Worm (Caenorhabditis elegans) whole organism, late embryonic: ENCODE measurements around the gene str-27.

Experiments used
- C08G9.2 ChIP-seq: sonication (generic microtip); optimal IDR thresholded peaks from 2 replicates; lab custom pipeline; 2016; ENCODE audit warnings: mild to moderate bottlenecking, missing genetic modification characterization, moderate library complexity, missing compliant biosample characterization
- C38D4.7 ChIP-seq: fragments of 200-800 bp; sonication (Bioruptor generic); optimal IDR thresholded peaks from 2 replicates; lab custom pipeline; 2018; ENCODE audit warnings: mild to moderate bottlenecking, missing genetic modification characterization, moderate library complexity, missing compliant biosample characterization
- K02D7.2 ChIP-seq: sonication (generic microtip); optimal IDR thresholded peaks from 2 replicates; lab custom pipeline; 2017; ENCODE audit warnings: mild to moderate bottlenecking, missing genetic modification characterization, missing compliant biosample characterization
- K09A11.1 ChIP-seq: sonication (generic microtip); optimal IDR thresholded peaks from 2 replicates; lab custom pipeline; 2017; ENCODE audit warnings: antibody characterized with exemption, mild to moderate bottlenecking, missing genetic modification characterization, missing compliant biosample characterization; ENCODE audit not compliant: insufficient read depth
- T23F11.4 ChIP-seq: fragments of 200-800 bp; sonication (Bioruptor generic); optimal IDR thresholded peaks from 2 replicates; lab custom pipeline; 2018; ENCODE audit warnings: mild to moderate bottlenecking, missing genetic modification characterization, missing compliant biosample characterization
- Y22D7AL.16 ChIP-seq: sonication (generic microtip); optimal IDR thresholded peaks from 2 replicates; lab custom pipeline; 2016; ENCODE audit warnings: missing genetic modification characterization, missing compliant biosample characterization
- ahr-1 ChIP-seq: sonication (generic microtip); optimal IDR thresholded peaks from 2 replicates; lab custom pipeline; 2016; ENCODE audit warnings: missing genetic modification characterization, missing compliant biosample characterization
- ceh-14 ChIP-seq: sonication (generic microtip); optimal IDR thresholded peaks from 2 replicates; lab custom pipeline; 2016; ENCODE audit warnings: missing genotype, missing genetic modification characterization, missing compliant biosample characterization
- ceh-19 ChIP-seq: fragments of 200-800 bp; sonication (Bioruptor generic); optimal IDR thresholded peaks from 2 replicates; lab custom pipeline; 2018; ENCODE audit warnings: mild to moderate bottlenecking, missing genetic modification characterization, missing compliant biosample characterization
- ceh-2 ChIP-seq: sonication (generic microtip); optimal IDR thresholded peaks from 2 replicates; lab custom pipeline; 2016; ENCODE audit warnings: missing genotype, missing genetic modification characterization, missing compliant biosample characterization
- ceh-22 ChIP-seq: sonication (generic microtip); optimal IDR thresholded peaks from 2 replicates; lab custom pipeline; 2017; ENCODE audit warnings: missing biosample characterization, missing genetic modification characterization
- ceh-24 ChIP-seq: sonication (generic microtip); optimal IDR thresholded peaks from 2 replicates; lab custom pipeline; 2016; ENCODE audit warnings: mild to moderate bottlenecking, missing genetic modification characterization, missing compliant biosample characterization
- ceh-31 ChIP-seq: sonication (generic microtip); optimal IDR thresholded peaks from 2 replicates; lab custom pipeline; 2016; ENCODE audit warnings: missing genetic modification characterization, missing compliant biosample characterization
- ceh-45 ChIP-seq: fragments of 200-800 bp; sonication (Bioruptor generic); IDR thresholded peaks from 2 replicates; pipeline ENCODE4 v1.3.6; 2022; ENCODE audit warnings: missing genetic modification reagents, missing genetic modification characterization, missing compliant biosample characterization
- ceh-9 ChIP-seq: sonication (generic microtip); optimal IDR thresholded peaks from 2 replicates; lab custom pipeline; 2016; ENCODE audit warnings: mild to moderate bottlenecking, missing genetic modification characterization, inconsistent platforms, missing compliant biosample characterization
- che-1 ChIP-seq: sonication (generic microtip); optimal IDR thresholded peaks from 2 replicates; lab custom pipeline; 2016; ENCODE audit warnings: mild to moderate bottlenecking, missing genetic modification characterization, missing compliant biosample characterization
- dve-1 ChIP-seq: sonication (generic microtip); optimal IDR thresholded peaks from 2 replicates; lab custom pipeline; 2017; ENCODE audit warnings: antibody characterized with exemption, mild to moderate bottlenecking, missing genetic modification characterization, missing compliant biosample characterization
- elt-2 ChIP-seq: sonication (generic microtip); optimal IDR thresholded peaks from 2 replicates; lab custom pipeline; 2016; ENCODE audit warnings: missing genetic modification reagents, missing genetic modification characterization, missing compliant biosample characterization
- elt-4 ChIP-seq: sonication (generic microtip); optimal IDR thresholded peaks from 2 replicates; lab custom pipeline; 2016; ENCODE audit warnings: missing genetic modification characterization, missing compliant biosample characterization
- eyg-1 ChIP-seq: sonication (generic microtip); optimal IDR thresholded peaks from 2 replicates; lab custom pipeline; 2016; ENCODE audit warnings: missing genotype, missing genetic modification characterization, missing compliant biosample characterization
- gmeb-2 ChIP-seq: sonication (generic microtip); optimal IDR thresholded peaks from 2 replicates; lab custom pipeline; 2016; ENCODE audit warnings: missing genetic modification characterization, inconsistent platforms, missing compliant biosample characterization
- hlh-15 ChIP-seq: sonication (generic microtip); optimal IDR thresholded peaks from 2 replicates; lab custom pipeline; 2016; ENCODE audit warnings: missing genetic modification characterization, missing compliant biosample characterization
- hlh-8 ChIP-seq: sonication (generic microtip); optimal IDR thresholded peaks from 2 replicates; lab custom pipeline; 2016; ENCODE audit warnings: missing genotype, missing genetic modification characterization, missing compliant biosample characterization
- lim-6 ChIP-seq: sonication (generic microtip); optimal IDR thresholded peaks from 2 replicates; lab custom pipeline; 2016; ENCODE audit warnings: missing genetic modification characterization, missing compliant biosample characterization
- lin-11 ChIP-seq: fragments of 200-800 bp; sonication (Bioruptor generic); optimal IDR thresholded peaks from 2 replicates; lab custom pipeline; 2018; ENCODE audit warnings: mild to moderate bottlenecking, missing genetic modification characterization, missing compliant biosample characterization
- madf-2 ChIP-seq: sonication (generic microtip); optimal IDR thresholded peaks from 2 replicates; lab custom pipeline; 2017; ENCODE audit warnings: missing genetic modification characterization, missing compliant biosample characterization
- nhr-232 ChIP-seq: sonication (generic microtip); optimal IDR thresholded peaks from 2 replicates; lab custom pipeline; 2016; ENCODE audit warnings: missing genetic modification characterization, missing compliant biosample characterization
- pat-9 ChIP-seq: fragments of 200-800 bp; sonication (Bioruptor generic); optimal IDR thresholded peaks from 2 replicates; lab custom pipeline; 2018; ENCODE audit warnings: mild to moderate bottlenecking, missing genetic modification characterization, moderate library complexity, missing compliant biosample characterization
- pax-1 ChIP-seq: fragments of 150-350 bp; optimal IDR thresholded peaks from 2 replicates; lab custom pipeline; 2014; ENCODE audit warnings: missing biosample characterization, missing genetic modification characterization
- pha-2 ChIP-seq: sonication (generic microtip); optimal IDR thresholded peaks from 2 replicates; lab custom pipeline; 2017; ENCODE audit warnings: mild to moderate bottlenecking, missing genetic modification characterization, missing compliant biosample characterization
- pha-4 ChIP-seq: fragments of 150-350 bp; optimal IDR thresholded peaks from 2 replicates; lab custom pipeline; 2018; ENCODE audit warnings: missing biosample characterization, missing genetic modification reagents, missing genetic modification characterization
- pqm-1 ChIP-seq: sonication (generic microtip); optimal IDR thresholded peaks from 2 replicates; lab custom pipeline; 2016; ENCODE audit warnings: missing genetic modification characterization, missing compliant biosample characterization
- pros-1 ChIP-seq: fragments of 150-350 bp; optimal IDR thresholded peaks from 2 replicates; lab custom pipeline; 2014; ENCODE audit warnings: missing biosample characterization, missing genetic modification reagents, missing genetic modification characterization
- ref-2 ChIP-seq: sonication (generic microtip); optimal IDR thresholded peaks from 2 replicates; lab custom pipeline; 2016; ENCODE audit warnings: missing genetic modification characterization, missing compliant biosample characterization
- rnt-1 ChIP-seq: sonication (generic microtip); optimal IDR thresholded peaks from 2 replicates; lab custom pipeline; 2016; ENCODE audit warnings: missing genetic modification characterization, missing compliant biosample characterization
- sdc-2 ChIP-seq: sonication (generic microtip); optimal IDR thresholded peaks from 2 replicates; lab custom pipeline; 2016; ENCODE audit warnings: missing genotype, missing genetic modification characterization, missing compliant biosample characterization
- sox-2 ChIP-seq: fragments of 200-800 bp; sonication (Bioruptor generic); IDR thresholded peaks from 2 replicates; pipeline ENCODE4 v1.3.6; 2022; ENCODE audit warnings: missing genetic modification reagents, missing genetic modification characterization, missing compliant biosample characterization
- sox-4 ChIP-seq: sonication (generic microtip); optimal IDR thresholded peaks from 2 replicates; lab custom pipeline; 2017; ENCODE audit warnings: mild to moderate bottlenecking, missing genetic modification characterization, inconsistent platforms, missing compliant biosample characterization
- tbx-2 ChIP-seq: sonication (generic microtip); optimal IDR thresholded peaks from 2 replicates; lab custom pipeline; 2016; ENCODE audit warnings: missing genetic modification characterization, missing compliant biosample characterization
- tbx-7 ChIP-seq: sonication (generic microtip); optimal IDR thresholded peaks from 2 replicates; lab custom pipeline; 2016; ENCODE audit warnings: missing genotype, missing genetic modification characterization, missing compliant biosample characterization
- unc-42 ChIP-seq: sonication (generic microtip); optimal IDR thresholded peaks from 2 replicates; lab custom pipeline; 2016; ENCODE audit warnings: missing genotype, missing genetic modification characterization, missing compliant biosample characterization
- unc-55 ChIP-seq: sonication (generic microtip); optimal IDR thresholded peaks from 2 replicates; lab custom pipeline; 2017; ENCODE audit warnings: missing biosample characterization, missing genetic modification reagents, missing genetic modification characterization
- zip-5 ChIP-seq: sonication (generic microtip); optimal IDR thresholded peaks from 2 replicates; lab custom pipeline; 2016; ENCODE audit warnings: missing genetic modification characterization, missing compliant biosample characterization

Gene str-27

DNA sequence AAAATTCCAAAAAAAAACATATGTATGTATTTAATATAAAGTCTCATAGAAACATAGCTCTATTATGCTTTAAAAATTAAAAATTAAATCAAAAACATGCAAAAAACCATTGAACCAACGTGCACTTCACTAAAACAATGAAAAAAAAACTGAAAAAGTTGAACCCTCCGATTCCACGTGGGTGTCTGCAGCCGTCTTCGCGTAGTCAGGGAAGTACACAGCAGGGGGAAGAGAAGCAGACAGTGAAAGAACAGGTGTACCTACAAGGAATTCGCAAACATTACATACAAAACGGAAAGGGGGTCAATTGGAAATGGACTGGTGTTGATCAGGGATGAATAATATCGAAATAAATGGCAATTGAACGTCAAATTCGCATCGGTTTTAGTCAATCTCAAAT, 38.3 kb upstream of the str-27 start:
- no peak for TF ChIP-seq ceh-45 (GFP tag; lab: Robert Waterston, UW)
- TF ChIP-seq sox-2 (GFP tag; lab: Robert Waterston, UW) = no peak
- no peak for TF ChIP-seq lim-6 (tag; lab: Kevin White, UChicago)
- no peak for TF ChIP-seq ceh-2 (tag; lab: Kevin White, UChicago)

DNA sequence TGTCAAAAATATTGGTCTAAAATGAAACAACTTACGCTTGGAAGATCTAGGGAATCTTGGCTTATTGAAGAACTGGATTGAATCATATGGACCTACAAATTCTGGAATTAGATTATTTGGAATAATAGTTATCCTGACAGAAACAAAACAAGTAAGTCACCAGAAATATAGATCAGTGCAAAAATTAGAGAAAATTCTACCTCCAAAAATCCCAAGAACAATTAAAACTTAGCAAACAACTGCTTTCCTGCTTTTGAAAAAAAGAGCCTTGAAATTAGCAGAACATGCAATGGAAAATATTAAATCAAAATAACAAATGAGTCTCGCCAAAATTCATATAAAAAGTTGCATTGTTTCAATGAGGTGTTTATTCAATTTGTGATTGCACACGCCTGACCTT, 37.5 kb upstream of the str-27 start, which contains the start of gene nhr-60:
TSS of gene nhr-60 (minus strand) at position 101 of the 400 bp plus-strand sequence.
- TF ChIP-seq lim-6 (tag; lab: Kevin White, UChicago) (no peak), C08G9.2 (tag; lab: Kevin White, UChicago) (no peak), gmeb-2 (tag; lab: Kevin White, UChicago) (no peak), unc-55 (no peak), sox-2 (GFP tag; lab: Robert Waterston, UW) (no peak), elt-2 (tag; lab: Kevin White, UChicago) (no peak), madf-2 (tag; lab: Kevin White, UChicago) (no peak), sox-4 (tag; lab: Kevin White, UChicago) (no peak), K02D7.2 (no peak), pax-1 (no peak), ceh-31 (no peak), tbx-7 (tag; lab: Kevin White, UChicago) (no peak), pros-1 (no peak), eyg-1 (tag; lab: Kevin White, UChicago) (no peak), hlh-8 (tag; lab: Kevin White, UChicago) (no peak), Y22D7AL.16 (tag; lab: Kevin White, UChicago) (no peak)

DNA sequence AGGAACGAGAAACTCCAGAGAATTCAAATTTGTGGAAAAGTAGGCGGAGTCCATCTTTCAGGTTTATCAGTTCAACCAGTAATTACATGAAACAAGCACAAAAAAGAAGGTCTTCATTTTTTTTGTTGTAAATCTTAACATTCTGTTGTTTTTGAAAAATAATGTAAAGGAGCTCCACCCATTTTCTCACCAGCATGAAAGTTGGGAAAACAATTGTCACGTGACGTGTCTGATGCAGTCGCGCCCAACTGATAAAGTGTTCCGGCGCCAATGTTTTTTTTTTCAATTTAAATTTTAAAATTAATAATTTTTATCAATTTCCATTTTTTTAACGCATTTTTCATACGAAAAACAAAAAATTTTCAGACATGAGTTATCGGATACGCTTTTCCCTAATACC, 33.5 kb upstream of the str-27 start, which contains the start of gene F57A10.4:
TSS of gene F57A10.4 (plus strand) at position 367 of the 400 bp plus-strand sequence.
- no peak for TF ChIP-seq ceh-14 (tag; lab: Kevin White, UChicago)
- no peak for TF ChIP-seq pha-2
- TF ChIP-seq dve-1 = no peak
- TF ChIP-seq K09A11.1 (tag; lab: Kevin White, UChicago) = no peak
- TF ChIP-seq ref-2 (tag; lab: Kevin White, UChicago) = no peak
- TF ChIP-seq madf-2 (tag; lab: Kevin White, UChicago) = no peak
- no peak for TF ChIP-seq elt-4
- TF ChIP-seq C38D4.7 (GFP tag; lab: Kevin White, UChicago) = no peak

DNA sequence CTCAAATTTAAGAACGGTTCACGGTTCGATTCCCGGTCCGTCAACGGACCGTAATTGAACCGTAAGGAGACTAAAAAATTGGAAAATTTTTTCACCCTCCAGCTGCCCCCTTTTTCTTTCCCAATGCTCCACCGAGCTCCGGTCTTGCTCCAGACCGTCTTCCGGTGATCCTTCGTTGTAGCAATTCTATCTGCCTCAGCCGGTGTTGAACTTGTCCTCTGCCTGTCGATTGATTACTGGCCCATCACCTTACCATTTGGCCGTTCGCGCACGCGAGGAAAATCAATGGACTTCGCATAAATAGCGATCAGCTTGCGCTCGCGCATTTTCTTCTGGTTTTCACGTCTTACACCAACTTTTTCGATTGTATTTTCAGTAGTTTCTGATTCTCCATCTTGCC, 31.8 kb upstream of the str-27 start:
- 0 out of 2 replicates have a peak, but pooled peaks have one; percentile 37 for TF ChIP-seq ceh-45 (GFP tag; lab: Robert Waterston, UW)
- TF ChIP-seq, all 69 proteins: peak for 1; not testable (repeated sequence) for 68

DNA sequence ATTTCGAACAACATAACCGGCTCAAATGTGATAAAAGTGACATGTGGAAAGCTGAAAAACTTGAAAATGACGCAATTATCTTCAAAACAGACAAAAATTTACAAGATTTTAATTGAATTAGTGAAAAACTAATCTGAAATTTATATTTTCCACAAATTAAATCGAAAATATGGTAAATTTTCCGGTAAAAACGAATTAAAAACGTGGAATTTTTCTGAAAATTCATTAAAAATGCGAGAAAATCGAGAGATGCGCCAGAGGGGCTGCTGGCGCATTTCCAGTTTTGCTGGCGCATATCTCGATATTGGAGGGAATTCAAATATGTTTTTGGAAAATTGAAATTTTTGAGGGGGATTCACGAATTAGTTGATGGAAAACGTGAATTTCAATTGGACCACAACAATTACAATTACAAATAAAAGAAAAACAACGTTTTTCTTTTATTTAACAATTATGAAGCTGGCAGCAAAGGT, 30.5 kb upstream of the str-27 start, which contains the start of the genes haf-3 and F57A10.2:
TSS of gene haf-3 (minus strand) at position 51 of the 473 bp plus-strand sequence.
TSS of gene F57A10.2 (plus strand) at position 454 of the 473 bp plus-strand sequence.
- TF ChIP-seq lim-6 (tag; lab: Kevin White, UChicago) = no peak
- TF ChIP-seq nhr-232 = no peak
- peak; percentile 10 for TF ChIP-seq lin-11
- TF ChIP-seq zip-5 (tag; lab: Kevin White, UChicago) = no peak
- TF ChIP-seq ceh-24 (tag; lab: Kevin White, UChicago) = no peak
- no peak for TF ChIP-seq che-1 (tag; lab: Kevin White, UChicago)
- peak; percentile 76 for TF ChIP-seq unc-42 (tag; lab: Kevin White, UChicago)
- TF ChIP-seq T23F11.4 (GFP tag; lab: Kevin White, UChicago) = no peak
- no peak for TF ChIP-seq ceh-22 (tag; lab: Kevin White, UChicago)
- no peak for TF ChIP-seq rnt-1 (tag; lab: Kevin White, UChicago)
- TF ChIP-seq C08G9.2 (tag; lab: Kevin White, UChicago) = no peak
- no peak for TF ChIP-seq tbx-2 (tag; lab: Kevin White, UChicago)
- no peak for TF ChIP-seq tbx-7 (tag; lab: Kevin White, UChicago)
- peak; percentile 14 for TF ChIP-seq pat-9
- no peak for TF ChIP-seq eyg-1 (tag; lab: Kevin White, UChicago)
- TF ChIP-seq hlh-15 (tag; lab: Kevin White, UChicago) = no peak
- TF ChIP-seq pha-4 (tag; lab: Kevin White, UChicago) = no peak
- no peak for TF ChIP-seq ceh-19
- no peak for TF ChIP-seq elt-4
- TF ChIP-seq ceh-9 (tag; lab: Kevin White, UChicago) = no peak
- TF ChIP-seq ahr-1 (tag; lab: Kevin White, UChicago) = no peak
- no peak for TF ChIP-seq pqm-1 (tag; lab: Kevin White, UChicago)
- no peak for TF ChIP-seq K02D7.2
- TF ChIP-seq K09A11.1 (tag; lab: Kevin White, UChicago) = no peak
- no peak for TF ChIP-seq madf-2 (tag; lab: Kevin White, UChicago)
- peak; percentile 8 for TF ChIP-seq gmeb-2 (tag; lab: Kevin White, UChicago)
- no peak for TF ChIP-seq sox-4 (tag; lab: Kevin White, UChicago)
- TF ChIP-seq unc-55 = peak; percentile 39
- no peak for TF ChIP-seq sdc-2 (tag; lab: Kevin White, UChicago)
